Worm (Caenorhabditis elegans) whole organism, L2 larva: ENCODE data around the gene C48B4.8.
A peak's percentile ranks its signal among the peaks of the same experiment; 100 is the strongest.

Experiments used
- C34F6.9 ChIP-seq: fragments of 150-350 bp; optimal IDR thresholded peaks from 2 replicates; lab custom pipeline; 2014; ENCODE audit warnings: missing biosample characterization, missing genetic modification characterization
- F13H6.1 ChIP-seq: sonication (generic microtip); optimal IDR thresholded peaks from 2 replicates; lab custom pipeline; 2016; ENCODE audit warnings: missing genetic modification characterization, missing compliant biosample characterization
- R02D3.7 ChIP-seq: fragments of 150-350 bp; optimal IDR thresholded peaks from 2 replicates; lab custom pipeline; 2014; ENCODE audit warnings: missing biosample characterization, missing genetic modification characterization
- Y55F3AM.14 ChIP-seq: fragments of 200-800 bp; sonication (Bioruptor generic); optimal IDR thresholded peaks from 2 replicates; lab custom pipeline; 2018; ENCODE audit warnings: mild to moderate bottlenecking, missing genetic modification characterization, missing compliant biosample characterization
- ZK546.5 ChIP-seq: sonication (generic microtip); optimal IDR thresholded peaks from 2 replicates; lab custom pipeline; 2017; ENCODE audit warnings: missing biosample characterization, missing genetic modification characterization
- alr-1 ChIP-seq: fragments of 150-350 bp; optimal IDR thresholded peaks from 2 replicates; lab custom pipeline; 2014; ENCODE audit warnings: missing biosample characterization, missing genetic modification characterization
- blmp-1 ChIP-seq: sonication (generic microtip); optimal IDR thresholded peaks from 2 replicates; lab custom pipeline; 2017; ENCODE audit warnings: missing genetic modification characterization, mild to moderate bottlenecking, missing compliant biosample characterization, antibody characterized with exemption, moderate library complexity; ENCODE audit not compliant: insufficient read depth
- ceh-82 ChIP-seq: fragments of 150-350 bp; optimal IDR thresholded peaks from 2 replicates; lab custom pipeline; 2014; ENCODE audit warnings: missing biosample characterization, missing genetic modification characterization
- crh-2 ChIP-seq: sonication (generic microtip); optimal IDR thresholded peaks from 2 replicates; lab custom pipeline; 2017; ENCODE audit warnings: missing biosample characterization, missing genetic modification characterization
- dmd-4 ChIP-seq: sonication (generic microtip); optimal IDR thresholded peaks from 2 replicates; lab custom pipeline; 2017; ENCODE audit warnings: missing biosample characterization, missing genetic modification characterization
- elt-1 ChIP-seq: fragments of 150-350 bp; optimal IDR thresholded peaks from 2 replicates; lab custom pipeline; 2014; ENCODE audit warnings: missing biosample characterization, missing genetic modification characterization
- elt-3 ChIP-seq: sonication (generic microtip); optimal IDR thresholded peaks from 2 replicates; lab custom pipeline; 2017; ENCODE audit warnings: missing biosample characterization, missing genetic modification characterization
- fos-1 ChIP-seq: fragments of 150-350 bp; optimal IDR thresholded peaks from 2 replicates; lab custom pipeline; 2014; ENCODE audit warnings: missing biosample characterization, missing genetic modification characterization
- gmeb-1 ChIP-seq: fragments of 150-350 bp; optimal IDR thresholded peaks from 2 replicates; lab custom pipeline; 2014; ENCODE audit warnings: missing biosample characterization, missing genetic modification characterization
- lin-13 ChIP-seq: fragments of 150-350 bp; optimal IDR thresholded peaks from 2 replicates; lab custom pipeline; 2014; ENCODE audit warnings: missing biosample characterization, missing genetic modification reagents, missing genetic modification characterization
- lin-39 ChIP-seq: fragments of 150-350 bp; optimal IDR thresholded peaks from 2 replicates; lab custom pipeline; 2014; ENCODE audit warnings: missing biosample characterization, missing genetic modification reagents, missing genetic modification characterization
- lsy-2 ChIP-seq, 2 experiments: fragments of 150-350 bp in 1 of 2; sonication (generic microtip) in 1 of 2; optimal IDR thresholded peaks; 2 replicates each; lab custom pipeline; 2014 to 2017; ENCODE audit warnings: missing biosample characterization in 2 of 2, missing genetic modification characterization in 2 of 2
- mbf-1 ChIP-seq: sonication (generic microtip); optimal IDR thresholded peaks from 2 replicates; lab custom pipeline; 2017; ENCODE audit warnings: missing biosample characterization, missing genetic modification characterization
- nhr-10 ChIP-seq: sonication (generic microtip); optimal IDR thresholded peaks from 2 replicates; lab custom pipeline; 2017; ENCODE audit warnings: missing biosample characterization, missing genetic modification characterization
- nhr-129 ChIP-seq: fragments of 150-350 bp; optimal IDR thresholded peaks from 2 replicates; lab custom pipeline; 2014; ENCODE audit warnings: missing biosample characterization, missing genetic modification characterization
- nhr-237 ChIP-seq: fragments of 150-350 bp; optimal IDR thresholded peaks from 2 replicates; lab custom pipeline; 2014; ENCODE audit warnings: missing biosample characterization, missing genetic modification characterization
- nhr-25 ChIP-seq: fragments of 150-350 bp; sonication (generic microtip); optimal IDR thresholded peaks from 3 replicates; lab custom pipeline; 2014; ENCODE audit warnings: missing biosample characterization, missing genetic modification characterization
- peb-1 ChIP-seq: fragments of 150-350 bp; optimal IDR thresholded peaks from 2 replicates; lab custom pipeline; 2014; ENCODE audit warnings: missing biosample characterization, missing genetic modification characterization
- sem-4 ChIP-seq: fragments of 150-350 bp; optimal IDR thresholded peaks from 2 replicates; lab custom pipeline; 2014; ENCODE audit warnings: missing biosample characterization, missing genetic modification reagents, missing genetic modification characterization
- skn-1 ChIP-seq: sonication (generic microtip); optimal IDR thresholded peaks from 2 replicates; lab custom pipeline; 2017; ENCODE audit warnings: missing biosample characterization, missing genetic modification characterization
- sma-3 ChIP-seq: sonication (generic microtip); optimal IDR thresholded peaks from 2 replicates; lab custom pipeline; 2016; ENCODE audit warnings: missing genetic modification reagents, missing genetic modification characterization, missing compliant biosample characterization
- sma-9 ChIP-seq, 2 experiments: fragments of 150-350 bp in 1 of 2; sonication (generic microtip) in 1 of 2; optimal IDR thresholded peaks; 2 replicates each; lab custom pipeline; 2014 to 2016; ENCODE audit warnings: missing genetic modification characterization in 2 of 2, mild to moderate bottlenecking in 1 of 2, missing biosample characterization in 1 of 2, missing compliant biosample characterization in 1 of 2, missing genetic modification reagents in 1 of 2, moderate library complexity in 1 of 2
- unc-39 ChIP-seq: fragments of 150-350 bp; optimal IDR thresholded peaks from 2 replicates; lab custom pipeline; 2014; ENCODE audit warnings: missing biosample characterization, missing genetic modification characterization
- unc-55 ChIP-seq: fragments of 150-350 bp; sonication (generic microtip); optimal IDR thresholded peaks from 3 replicates; lab custom pipeline; 2014; ENCODE audit warnings: missing biosample characterization, missing genetic modification reagents, missing genetic modification characterization
- zag-1 ChIP-seq: fragments of 150-350 bp; optimal IDR thresholded peaks from 2 replicates; lab custom pipeline; 2014; ENCODE audit warnings: missing biosample characterization, missing genetic modification characterization
- ztf-4 ChIP-seq: fragments of 150-350 bp; optimal IDR thresholded peaks from 2 replicates; lab custom pipeline; 2014; ENCODE audit warnings: missing biosample characterization, missing genetic modification characterization

Gene C48B4.8

ce11 chrIII:9580039-9580891, 19.2 kb upstream of the C48B4.8 start, which contains the start of gene ced-7:
Gene ced-7 (minus strand): TSS chrIII:9580089.
- no peak for TF ChIP-seq dmd-4 (tag; lab: Kevin White, UChicago)
- TF ChIP-seq ztf-4: no peak
- TF ChIP-seq lin-13: peak; percentile 18
- peak; percentile 75 for TF ChIP-seq C34F6.9
- TF ChIP-seq sma-9 (GFP tag; optimal IDR thresholded peaks at IDR 0.05; lab: Kevin White, UChicago): no peak
- TF ChIP-seq sma-9 (tag; optimal IDR thresholded peaks at IDR 0.05; lab: Kevin White, UChicago): no peak
- TF ChIP-seq nhr-129: peak; percentile 60
- no peak for TF ChIP-seq mbf-1 (tag; lab: Kevin White, UChicago)
- peak in 1 of 2 experiments; percentile 54 for TF ChIP-seq lsy-2 (tag; optimal IDR thresholded peaks at IDR 0.05; lab: Kevin White, UChicago)
- peak; percentile 22 for TF ChIP-seq crh-2 (tag; lab: Kevin White, UChicago)
- TF ChIP-seq unc-55 (GFP tag; lab: Kevin White, UChicago): peak; percentile 44
- TF ChIP-seq, all 48 proteins: peak for 6

- TF ChIP-seq nhr-237 (tag; lab: Kevin White, UChicago) (no peak), gmeb-1 (tag; lab: Kevin White, UChicago) (peak; percentile 72), lsy-2 (tag; optimal IDR thresholded peaks at IDR 0.05; lab: Kevin White, UChicago) (peak in 1 of 2 experiments; percentile 48), lin-39 (tag; lab: Kevin White, UChicago) (no peak), peb-1 (tag; lab: Kevin White, UChicago) (no peak)
Measured at ce11 chrIII:9570869-9571268, 9.8 kb upstream of the C48B4.8 start.

ce11 chrIII:9568451-9568850, 7.4 kb upstream of the C48B4.8 start, which contains the start of gene C48B4.13:
Gene C48B4.13 (plus strand): TSS chrIII:9568751.
- no peak for TF ChIP-seq crh-2 (tag; lab: Kevin White, UChicago)
- no peak for TF ChIP-seq nhr-129
- no peak for TF ChIP-seq Y55F3AM.14

ce11 chrIII:9565973-9566372, 4.9 kb upstream of the C48B4.8 start, which contains the start of gene C48B4.11:
Gene C48B4.11 (minus strand): TSS chrIII:9566115.
- TF ChIP-seq Y55F3AM.14 (no peak), ZK546.5 (tag; lab: Kevin White, UChicago) (no peak)

- TF ChIP-seq sem-4 (tag; lab: Kevin White, UChicago) (no peak), R02D3.7 (tag; lab: Kevin White, UChicago) (no peak), F13H6.1 (no peak), sma-3 (GFP tag; lab: Kevin White, UChicago) (no peak), blmp-1 (tag; lab: Kevin White, UChicago) (no peak), lin-39 (tag; lab: Kevin White, UChicago) (no peak), lsy-2 (tag; optimal IDR thresholded peaks at IDR 0.05; lab: Kevin White, UChicago) (no peak), elt-3 (tag; lab: Kevin White, UChicago) (no peak), elt-1 (tag; lab: Kevin White, UChicago) (no peak), alr-1 (no peak), nhr-25 (tag; lab: Kevin White, UChicago) (no peak), nhr-10 (no peak), fos-1 (tag; lab: Kevin White, UChicago) (no peak), mbf-1 (tag; lab: Kevin White, UChicago) (no peak), ceh-82 (tag; lab: Kevin White, UChicago) (no peak), unc-39 (no peak), gmeb-1 (tag; lab: Kevin White, UChicago) (no peak), nhr-237 (tag; lab: Kevin White, UChicago) (no peak)
Measured at ce11 chrIII:9564410-9564809, 3.4 kb upstream of the C48B4.8 start, which contains the start of gene C48B4.10. Gene C48B4.10 (minus strand): TSS chrIII:9564510.

ce11 chrIII:9563235-9563634, 2.2 kb upstream of the C48B4.8 start, which contains the start of gene C48B4.9:
Gene C48B4.9 (minus strand): TSS chrIII:9563335.
- TF ChIP-seq lsy-2 (tag; optimal IDR thresholded peaks at IDR 0.05; lab: Kevin White, UChicago) (no peak), dmd-4 (tag; lab: Kevin White, UChicago) (no peak), zag-1 (no peak), skn-1 (tag; lab: Kevin White, UChicago) (no peak), fos-1 (tag; lab: Kevin White, UChicago) (no peak), Y55F3AM.14 (no peak), nhr-25 (tag; lab: Kevin White, UChicago) (no peak), unc-55 (GFP tag; lab: Kevin White, UChicago) (no peak)
